Worm (Caenorhabditis elegans) whole organism, L1 larva: ENCODE results near the gene sto-1.

Experiments
- C34B4.2 ChIP-seq: sonication (generic microtip); optimal IDR thresholded peaks from 2 replicates; lab custom pipeline; 2017; ENCODE audit warnings: mild to moderate bottlenecking, missing genetic modification characterization, missing compliant biosample characterization
- F16B12.6 ChIP-seq: fragments of 150-350 bp; optimal IDR thresholded peaks from 2 replicates; lab custom pipeline; 2014; ENCODE audit warnings: missing biosample characterization, missing genetic modification characterization
- aha-1 ChIP-seq: fragments of 150-350 bp; optimal IDR thresholded peaks from 2 replicates; lab custom pipeline; 2014; ENCODE audit warnings: missing biosample characterization, missing genetic modification characterization
- alr-1 ChIP-seq: fragments of 200-800 bp; sonication (Bioruptor generic); optimal IDR thresholded peaks from 2 replicates; lab custom pipeline; 2018; ENCODE audit warnings: borderline replicate concordance, mild to moderate bottlenecking, missing genetic modification characterization, missing compliant biosample characterization
- aly-2 ChIP-seq: fragments of 150-350 bp; optimal IDR thresholded peaks from 2 replicates; lab custom pipeline; 2014; ENCODE audit warnings: missing biosample characterization, missing genetic modification characterization
- ama-1 ChIP-seq: fragments of 150-350 bp; optimal IDR thresholded peaks from 2 replicates; lab custom pipeline; 2014
- blmp-1 ChIP-seq: fragments of 150-350 bp; optimal IDR thresholded peaks from 2 replicates; lab custom pipeline; 2014; ENCODE audit warnings: missing biosample characterization, missing genetic modification characterization
- ceh-8 ChIP-seq: fragments of 200-800 bp; sonication (Bioruptor generic); optimal IDR thresholded peaks from 2 replicates; lab custom pipeline; 2018; ENCODE audit warnings: mild to moderate bottlenecking, missing genetic modification characterization, moderate library complexity, missing compliant biosample characterization
- ceh-82 ChIP-seq, 3 experiments: fragments of 150-350 bp in 1 of 3; sonication (generic microtip) in 2 of 3; optimal IDR thresholded peaks; 2 replicates each; lab custom pipeline; 2014 to 2017; ENCODE audit warnings: missing biosample characterization in 3 of 3, missing genetic modification characterization in 3 of 3
- ces-1 ChIP-seq: fragments of 150-350 bp; optimal IDR thresholded peaks from 2 replicates; lab custom pipeline; 2014; ENCODE audit warnings: missing biosample characterization, missing genetic modification reagents, missing genetic modification characterization
- dpl-1 ChIP-seq, 3 experiments: fragments of 150-350 bp in 2 of 3; sonication (generic microtip) in 1 of 3; optimal IDR thresholded peaks; 2 replicates each; lab custom pipeline; 2014 to 2017; ENCODE audit warnings: missing biosample characterization in 3 of 3, missing genetic modification characterization in 3 of 3, missing genetic modification reagents in 3 of 3
- efl-1 ChIP-seq, 4 experiments: fragments of 150-350 bp; optimal IDR thresholded peaks in 3 of 4; peaks in 1 of 4; 1 replicate in 1 of 4; 2 replicates in 3 of 4; lab custom pipeline; 2014; ENCODE audit warnings: missing biosample characterization in 2 of 4, missing genetic modification characterization in 2 of 4, missing genetic modification reagents in 2 of 4
- efl-3 ChIP-seq: fragments of 200-800 bp; sonication (Bioruptor generic); optimal IDR thresholded peaks from 2 replicates; lab custom pipeline; 2018; ENCODE audit warnings: mild to moderate bottlenecking, missing genetic modification characterization, missing compliant biosample characterization
- egl-13 ChIP-seq: sonication (generic microtip); optimal IDR thresholded peaks from 2 replicates; lab custom pipeline; 2016; ENCODE audit warnings: missing genotype, missing genetic modification reagents, missing genetic modification characterization, missing compliant biosample characterization
- egl-27 ChIP-seq, 2 experiments: fragments of 150-350 bp in 1 of 2; sonication (generic microtip); optimal IDR thresholded peaks; 3 replicates each; lab custom pipeline; 2017 to 2018; ENCODE audit warnings: missing biosample characterization in 2 of 2, missing genetic modification characterization in 2 of 2, missing genetic modification reagents in 2 of 2
- elt-2 ChIP-seq: sonication (generic microtip); optimal IDR thresholded peaks from 2 replicates; lab custom pipeline; 2016; ENCODE audit warnings: missing genetic modification characterization, mild to moderate bottlenecking, inconsistent platforms, missing compliant biosample characterization, missing genetic modification reagents
- elt-3 ChIP-seq, 6 experiments: fragments of 150-350 bp in 1 of 6; sonication (generic microtip); optimal IDR thresholded peaks; 2 replicates each; lab custom pipeline; 2017 to 2018; ENCODE audit warnings: missing biosample characterization in 6 of 6, missing genetic modification characterization in 6 of 6, inconsistent platforms in 1 of 6
- ets-5 ChIP-seq: fragments of 200-800 bp; sonication (Bioruptor generic); IDR thresholded peaks from 2 replicates; pipeline ENCODE4 v1.3.6; 2022; ENCODE audit warnings: missing genetic modification characterization, missing compliant biosample characterization
- fkh-10 ChIP-seq: sonication (generic microtip); optimal IDR thresholded peaks from 2 replicates; lab custom pipeline; 2017; ENCODE audit warnings: missing biosample characterization, missing genetic modification reagents, missing genetic modification characterization
- fkh-8 ChIP-seq: sonication (generic microtip); optimal IDR thresholded peaks from 2 replicates; lab custom pipeline; 2016; ENCODE audit warnings: mild to moderate bottlenecking, missing genetic modification characterization, missing compliant biosample characterization
- hlh-17 ChIP-seq: fragments of 200-800 bp; sonication (Bioruptor generic); optimal IDR thresholded peaks from 2 replicates; lab custom pipeline; 2018; ENCODE audit warnings: missing genetic modification characterization, mild to moderate bottlenecking, missing compliant biosample characterization, moderate library complexity, borderline replicate concordance
- hlh-4 ChIP-seq: sonication (generic microtip); optimal IDR thresholded peaks from 2 replicates; lab custom pipeline; 2016; ENCODE audit warnings: mild to moderate bottlenecking, missing genetic modification characterization, missing compliant biosample characterization
- hpl-2 ChIP-seq: fragments of 150-350 bp; optimal IDR thresholded peaks from 2 replicates; lab custom pipeline; 2014; ENCODE audit warnings: missing biosample characterization, missing genetic modification reagents, missing genetic modification characterization
- irx-1 ChIP-seq: sonication (generic microtip); optimal IDR thresholded peaks from 2 replicates; lab custom pipeline; 2016; ENCODE audit warnings: missing genetic modification characterization, missing compliant biosample characterization
- isw-1 ChIP-seq: fragments of 200-800 bp; sonication (Bioruptor generic); IDR thresholded peaks from 2 replicates; pipeline ENCODE4 v1.3.6; 2022; ENCODE audit warnings: missing genetic modification characterization, missing compliant biosample characterization
- jun-1 ChIP-seq: fragments of 150-350 bp; optimal IDR thresholded peaks from 2 replicates; lab custom pipeline; 2014; ENCODE audit warnings: missing biosample characterization, missing genetic modification reagents, missing genetic modification characterization
- lin-13 ChIP-seq: fragments of 150-350 bp; optimal IDR thresholded peaks from 2 replicates; lab custom pipeline; 2014; ENCODE audit warnings: missing biosample characterization, missing genetic modification reagents, missing genetic modification characterization
- lin-39 ChIP-seq: fragments of 150-350 bp; optimal IDR thresholded peaks from 2 replicates; lab custom pipeline; 2014; ENCODE audit warnings: missing biosample characterization, missing genetic modification reagents, missing genetic modification characterization
- lir-3 ChIP-seq: sonication (generic microtip); optimal IDR thresholded peaks from 2 replicates; lab custom pipeline; 2016; ENCODE audit warnings: mild to moderate bottlenecking, missing genetic modification characterization, moderate library complexity, missing compliant biosample characterization; ENCODE audit not compliant: poor library complexity
- lsy-2 ChIP-seq, 2 experiments: fragments of 150-350 bp; optimal IDR thresholded peaks; 2 replicates each; lab custom pipeline; 2014; ENCODE audit warnings: missing biosample characterization in 2 of 2, missing genetic modification characterization in 2 of 2
- mab-9 ChIP-seq: fragments of 200-800 bp; sonication (Bioruptor generic); IDR thresholded peaks from 2 replicates; pipeline ENCODE4 v1.3.6; 2022; ENCODE audit warnings: missing genetic modification reagents, missing genetic modification characterization, missing compliant biosample characterization
- nhr-12 ChIP-seq: sonication (generic microtip); optimal IDR thresholded peaks from 2 replicates; lab custom pipeline; 2017; ENCODE audit warnings: missing biosample characterization, missing genetic modification characterization
- nhr-237 ChIP-seq: fragments of 150-350 bp; optimal IDR thresholded peaks from 2 replicates; lab custom pipeline; 2014; ENCODE audit warnings: missing biosample characterization, missing genetic modification characterization
- nhr-84 ChIP-seq: sonication (generic microtip); optimal IDR thresholded peaks from 2 replicates; lab custom pipeline; 2017; ENCODE audit warnings: missing biosample characterization, missing genetic modification characterization
- nhr-90 ChIP-seq: sonication (generic microtip); optimal IDR thresholded peaks from 2 replicates; lab custom pipeline; 2016; ENCODE audit warnings: mild to moderate bottlenecking, missing genetic modification characterization, missing compliant biosample characterization; ENCODE audit not compliant: poor library complexity
- pax-3 ChIP-seq: fragments of 200-800 bp; sonication (Bioruptor generic); optimal IDR thresholded peaks from 2 replicates; lab custom pipeline; 2018; ENCODE audit warnings: mild to moderate bottlenecking, missing genetic modification characterization, moderate library complexity, missing compliant biosample characterization
- rnt-1 ChIP-seq: sonication (generic microtip); optimal IDR thresholded peaks from 2 replicates; lab custom pipeline; 2016; ENCODE audit warnings: mild to moderate bottlenecking, missing genetic modification characterization, moderate library complexity, missing compliant biosample characterization
- skn-1 ChIP-seq: fragments of 150-350 bp; optimal IDR thresholded peaks from 2 replicates; lab custom pipeline; 2014; ENCODE audit warnings: missing biosample characterization, missing genetic modification characterization
- snpc-4 ChIP-seq: fragments of 150-350 bp; optimal IDR thresholded peaks from 2 replicates; lab custom pipeline; 2014; ENCODE audit warnings: missing biosample characterization, missing genetic modification characterization
- snu-23 ChIP-seq: sonication (generic microtip); optimal IDR thresholded peaks from 2 replicates; lab custom pipeline; 2016; ENCODE audit warnings: missing genetic modification characterization, missing compliant biosample characterization
- sup-37 ChIP-seq: fragments of 200-800 bp; sonication (Bioruptor generic); optimal IDR thresholded peaks from 2 replicates; lab custom pipeline; 2018; ENCODE audit warnings: mild to moderate bottlenecking, missing genetic modification characterization, missing compliant biosample characterization
- swsn-7 ChIP-seq: sonication (generic microtip); optimal IDR thresholded peaks from 2 replicates; lab custom pipeline; 2016; ENCODE audit warnings: missing genetic modification characterization, missing compliant biosample characterization
- tbx-2 ChIP-seq: sonication (generic microtip); optimal IDR thresholded peaks from 2 replicates; lab custom pipeline; 2016; ENCODE audit warnings: missing genetic modification characterization, missing compliant biosample characterization
- unc-130 ChIP-seq: fragments of 150-350 bp; optimal IDR thresholded peaks from 2 replicates; lab custom pipeline; 2017; ENCODE audit warnings: missing biosample characterization, missing genetic modification characterization, inconsistent platforms
- unc-30 ChIP-seq: sonication (generic microtip); optimal IDR thresholded peaks from 2 replicates; lab custom pipeline; 2017; ENCODE audit warnings: missing biosample characterization, missing genetic modification characterization
- unc-62 ChIP-seq: fragments of 150-350 bp; optimal IDR thresholded peaks from 2 replicates; lab custom pipeline; 2014; ENCODE audit warnings: missing biosample characterization, missing genetic modification reagents, missing genetic modification characterization
- unc-86 ChIP-seq: sonication (generic microtip); optimal IDR thresholded peaks from 2 replicates; lab custom pipeline; 2016; ENCODE audit warnings: missing genetic modification characterization, missing compliant biosample characterization
- unc-98 ChIP-seq: fragments of 200-800 bp; sonication (Bioruptor generic); IDR thresholded peaks from 2 replicates; pipeline ENCODE4 v1.3.6; 2022; ENCODE audit warnings: missing genetic modification characterization, missing compliant biosample characterization
- vab-15 ChIP-seq: sonication (generic microtip); optimal IDR thresholded peaks from 2 replicates; lab custom pipeline; 2017; ENCODE audit warnings: missing genotype, mild to moderate bottlenecking, missing genetic modification characterization, missing compliant biosample characterization
- zag-1 ChIP-seq: fragments of 150-350 bp; optimal IDR thresholded peaks from 2 replicates; lab custom pipeline; 2014; ENCODE audit warnings: missing biosample characterization, missing genetic modification characterization
- ztf-11 ChIP-seq, 2 experiments: sonication (generic microtip); optimal IDR thresholded peaks; 2 replicates each; lab custom pipeline; 2016 to 2017; ENCODE audit warnings: missing genetic modification characterization in 2 of 2, missing biosample characterization in 1 of 2, missing compliant biosample characterization in 1 of 2
- ztf-4 ChIP-seq: fragments of 150-350 bp; optimal IDR thresholded peaks from 2 replicates; lab custom pipeline; 2014; ENCODE audit warnings: missing biosample characterization, missing genetic modification characterization

The sto-1 gene

DNA sequence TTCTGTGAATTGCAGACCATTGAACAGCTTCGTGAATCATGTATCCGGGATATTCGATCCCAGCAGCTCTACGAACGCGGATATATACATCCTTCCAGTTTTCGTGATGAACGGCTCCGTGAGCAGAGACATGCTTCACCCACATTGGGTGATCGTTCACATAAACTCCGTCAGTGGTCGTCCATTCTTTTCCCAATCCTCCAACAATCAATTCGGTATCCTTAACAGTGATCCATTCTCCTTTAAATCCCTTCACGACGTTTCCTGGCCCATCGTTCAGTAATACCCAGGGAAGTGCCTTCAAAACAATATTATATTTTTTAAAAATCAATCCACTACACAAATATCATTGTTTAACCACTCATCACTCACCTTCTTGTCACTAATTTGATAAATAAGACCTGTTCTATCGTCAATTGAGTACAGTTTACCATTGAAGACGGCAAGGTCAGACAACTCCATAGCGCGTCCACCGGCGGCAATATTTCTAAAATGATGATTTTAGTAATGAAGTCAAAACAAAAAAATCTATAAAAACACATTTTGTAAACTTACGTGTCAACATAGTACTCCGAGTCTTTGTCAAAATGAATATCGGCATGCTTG lies 6.2 kb downstream of the sto-1 start:
- TF ChIP-seq swsn-7 (tag; lab: Kevin White, UChicago) (no peak), jun-1 (tag; lab: Kevin White, UChicago) (no peak), fkh-8 (tag; lab: Kevin White, UChicago) (no peak), snpc-4 (tag; lab: Kevin White, UChicago) (no peak), ces-1 (GFP tag; lab: Kevin White, UChicago) (no peak), egl-13 (no peak), nhr-12 (tag; lab: Kevin White, UChicago) (no peak), ztf-4 (no peak), nhr-84 (no peak), aha-1 (tag; lab: Kevin White, UChicago) (no peak), aly-2 (no peak), nhr-90 (tag; lab: Kevin White, UChicago) (peak; percentile 44), egl-27 (tag; optimal IDR thresholded peaks at IDR 0.05; lab: Kevin White, UChicago) (no peak), irx-1 (tag; lab: Kevin White, UChicago) (no peak), vab-15 (no peak), blmp-1 (peak; percentile 24), skn-1 (tag; lab: Kevin White, UChicago) (no peak), tbx-2 (tag; lab: Kevin White, UChicago) (peak; percentile 5), elt-2 (tag; lab: Kevin White, UChicago) (no peak), unc-98 (GFP tag; lab: Robert Waterston, UW) (no peak), zag-1 (no peak), isw-1 (no peak), unc-62 (no peak), hlh-4 (tag; lab: Kevin White, UChicago) (no peak), sup-37 (GFP tag; lab: Kevin White, UChicago) (no peak), rnt-1 (tag; lab: Kevin White, UChicago) (no peak), efl-3 (GFP tag; lab: Kevin White, UChicago) (no peak), hpl-2 (GFP tag; lab: Kevin White, UChicago) (no peak), ztf-11 (tag; optimal IDR thresholded peaks at IDR 0.05; lab: Kevin White, UChicago) (no peak), lin-39 (no peak), ama-1 (lab: Kevin White, UChicago) (no peak), F16B12.6 (tag; lab: Kevin White, UChicago) (no peak), hlh-17 (GFP tag; lab: Kevin White, UChicago) (no peak), pax-3 (tag; lab: Kevin White, UChicago) (no peak), dpl-1 (GFP tag; optimal IDR thresholded peaks at IDR 0.05; lab: Kevin White, UChicago) (no peak), snu-23 (GFP tag; lab: Kevin White, UChicago) (peak; percentile 36), unc-30 (tag; lab: Kevin White, UChicago) (no peak), efl-1 (optimal IDR thresholded peaks at IDR 0.05; lab: Kevin White, UChicago) (no peak), efl-1 (GFP tag; optimal IDR thresholded peaks at IDR 0.05 in 1 of 2; lab: Kevin White, UChicago) (peak in 1 of 2 experiments; percentile 50), ets-5 (GFP tag; lab: Robert Waterston, UW) (no peak), ceh-8 (GFP tag; lab: Kevin White, UChicago) (no peak), elt-3 (tag; optimal IDR thresholded peaks at IDR 0.05; lab: Kevin White, UChicago) (peak in 3 of 6 experiments; percentile 46 to 57 (median 55)), unc-86 (tag; lab: Kevin White, UChicago) (no peak), lsy-2 (tag; optimal IDR thresholded peaks at IDR 0.05; lab: Kevin White, UChicago) (no peak), fkh-10 (GFP tag; lab: Kevin White, UChicago) (no peak), ceh-82 (tag; optimal IDR thresholded peaks at IDR 0.05; lab: Kevin White, UChicago) (no peak), C34B4.2 (no peak), mab-9 (GFP tag; lab: Robert Waterston, UW) (no peak), lin-13 (GFP tag; lab: Kevin White, UChicago) (no peak), lir-3 (tag; lab: Kevin White, UChicago) (no peak), nhr-237 (tag; lab: Kevin White, UChicago) (no peak), alr-1 (tag; lab: Kevin White, UChicago) (no peak), unc-130 (tag; lab: Kevin White, UChicago) (no peak)
